Fruit fly (Drosophila melanogaster) whole organism, embryonic: ENCODE data around the gene Hexo2.

Experiments used
- Ada2b ChIP-seq: fragments of 200-800 bp; sonication (Bioruptor generic); IDR thresholded peaks from 2 replicates; pipeline ENCODE4 v1.3.6; 2022; ENCODE audit warnings: missing biosample characterization, missing genetic modification characterization
- Aef1 ChIP-seq: fragments of 200-800 bp; sonication (Bioruptor generic); IDR thresholded peaks from 3 replicates; pipeline ENCODE4 v1.3.6; 2022; ENCODE audit warnings: missing biosample characterization, missing genetic modification characterization
- Antp ChIP-seq: fragments of 200-800 bp; sonication (Bioruptor generic); optimal IDR thresholded peaks from 3 replicates; lab custom pipeline; 2016; ENCODE audit warnings: missing biosample characterization, missing genetic modification characterization
- BEAF-32 ChIP-seq: fragments of 200-800 bp; sonication (Bioruptor generic); optimal IDR thresholded peaks from 3 replicates; lab custom pipeline; 2017; ENCODE audit warnings: missing biosample characterization, missing genetic modification characterization, mild to moderate bottlenecking, moderate library complexity, missing genetic modification reagents
- CG11085 ChIP-seq: fragments of 200-800 bp; sonication (Bioruptor generic); IDR thresholded peaks from 2 replicates; pipeline ENCODE4 v1.3.6; 2022; ENCODE audit warnings: missing biosample characterization, missing genetic modification characterization
- CG1233 ChIP-seq: fragments of 200-800 bp; sonication (Bioruptor generic); optimal IDR thresholded peaks from 4 replicates; lab custom pipeline; 2018; ENCODE audit warnings: missing biosample characterization, mild to moderate bottlenecking, missing genetic modification characterization
- CG12391 ChIP-seq: fragments of 200-800 bp; sonication (Bioruptor generic); optimal IDR thresholded peaks from 3 replicates; lab custom pipeline; 2018; ENCODE audit warnings: missing biosample characterization, mild to moderate bottlenecking, missing genetic modification characterization, moderate library complexity
- CG15696 ChIP-seq: fragments of 200-800 bp; sonication (Bioruptor generic); optimal IDR thresholded peaks from 2 replicates; lab custom pipeline; 2019; ENCODE audit warnings: missing biosample characterization, mild to moderate bottlenecking, missing genetic modification characterization, moderate library complexity
- CG17361 ChIP-seq: fragments of 200-800 bp; sonication (Bioruptor generic); IDR thresholded peaks from 3 replicates; pipeline ENCODE4 v1.3.6; 2022; ENCODE audit warnings: missing biosample characterization, missing genetic modification characterization
- CG18599 ChIP-seq: fragments of 200-800 bp; sonication (Bioruptor generic); optimal IDR thresholded peaks from 3 replicates; lab custom pipeline; 2017; ENCODE audit warnings: missing biosample characterization, missing genetic modification characterization, mild to moderate bottlenecking, moderate library complexity, missing genetic modification reagents
- CG18619 ChIP-seq: fragments of 200-800 bp; sonication (Bioruptor generic); optimal IDR thresholded peaks from 3 replicates; lab custom pipeline; 2017; ENCODE audit warnings: missing biosample characterization, mild to moderate bottlenecking, missing genetic modification characterization
- CG2678 ChIP-seq: fragments of 200-800 bp; sonication (Bioruptor generic); optimal IDR thresholded peaks from 3 replicates; lab custom pipeline; 2019; ENCODE audit warnings: missing biosample characterization, mild to moderate bottlenecking, missing genetic modification characterization, moderate library complexity
- CG3065 ChIP-seq: fragments of 200-800 bp; sonication (Bioruptor generic); optimal IDR thresholded peaks from 2 replicates; lab custom pipeline; 2016; ENCODE audit warnings: missing biosample characterization, missing genetic modification characterization
- CG31441 ChIP-seq: fragments of 200-800 bp; sonication (Bioruptor generic); IDR thresholded peaks from 2 replicates; pipeline ENCODE4 v1.3.6; 2022; ENCODE audit warnings: missing biosample characterization, missing genetic modification characterization
- CG32532 ChIP-seq: fragments of 200-800 bp; sonication (Bioruptor generic); IDR thresholded peaks from 2 replicates; pipeline ENCODE4 v1.3.6; 2022; ENCODE audit warnings: missing biosample characterization, missing genetic modification characterization
- CG6254 ChIP-seq: fragments of 200-800 bp; sonication (Bioruptor generic); optimal IDR thresholded peaks from 3 replicates; lab custom pipeline; 2017; ENCODE audit warnings: mild to moderate bottlenecking, missing biosample characterization, missing genetic modification reagents, missing genetic modification characterization
- CG6813 ChIP-seq: fragments of 200-800 bp; sonication (Bioruptor generic); optimal IDR thresholded peaks from 2 replicates; lab custom pipeline; 2017; ENCODE audit warnings: missing biosample characterization, missing genetic modification characterization, mild to moderate bottlenecking, moderate library complexity, missing genetic modification reagents
- CG7963 ChIP-seq: fragments of 200-800 bp; sonication (Bioruptor generic); IDR thresholded peaks from 3 replicates; pipeline ENCODE4 v1.3.6; 2022; ENCODE audit warnings: missing biosample characterization, missing genetic modification characterization; ENCODE audit not compliant: partially characterized antibody
- CG9437 ChIP-seq: fragments of 200-800 bp; sonication (Bioruptor generic); optimal IDR thresholded peaks from 2 replicates; lab custom pipeline; 2018; ENCODE audit warnings: missing biosample characterization, mild to moderate bottlenecking, missing genetic modification characterization
- Dbx ChIP-seq: fragments of 200-800 bp; sonication (Bioruptor generic); IDR thresholded peaks from 3 replicates; pipeline ENCODE4 v1.3.6; 2022; ENCODE audit warnings: missing biosample characterization, missing genetic modification characterization
- Fer1 ChIP-seq: fragments of 200-800 bp; sonication (Bioruptor generic); optimal IDR thresholded peaks from 2 replicates; lab custom pipeline; 2017; ENCODE audit warnings: missing biosample characterization, mild to moderate bottlenecking, missing genetic modification characterization
- HHEX ChIP-seq: fragments of 200-800 bp; sonication (Bioruptor generic); optimal IDR thresholded peaks from 3 replicates; lab custom pipeline; 2017; ENCODE audit warnings: missing biosample characterization, mild to moderate bottlenecking, missing genetic modification characterization, missing genetic modification reagents
- HmgZ ChIP-seq: fragments of 200-800 bp; sonication (Bioruptor generic); optimal IDR thresholded peaks from 2 replicates; lab custom pipeline; 2018; ENCODE audit warnings: missing biosample characterization, mild to moderate bottlenecking, missing genetic modification characterization
- Meics ChIP-seq: fragments of 200-800 bp; sonication (Bioruptor generic); optimal IDR thresholded peaks from 2 replicates; lab custom pipeline; 2017; ENCODE audit warnings: missing biosample characterization, mild to moderate bottlenecking, missing genetic modification characterization
- Ptx1 ChIP-seq: fragments of 200-800 bp; sonication (Bioruptor generic); IDR thresholded peaks from 2 replicates; pipeline ENCODE4 v1.3.6; 2022; ENCODE audit warnings: missing biosample characterization, missing genetic modification characterization
- Sox100B ChIP-seq: fragments of 200-800 bp; sonication (Bioruptor generic); optimal IDR thresholded peaks from 3 replicates; lab custom pipeline; 2018; ENCODE audit warnings: missing biosample characterization, mild to moderate bottlenecking, missing genetic modification characterization
- ac ChIP-seq: fragments of 200-800 bp; sonication (Bioruptor generic); optimal IDR thresholded peaks from 3 replicates; lab custom pipeline; 2017; ENCODE audit warnings: missing biosample characterization, mild to moderate bottlenecking, missing genetic modification characterization
- chinmo ChIP-seq: fragments of 200-800 bp; sonication (Bioruptor generic); IDR thresholded peaks from 4 replicates; pipeline ENCODE4 v1.3.6; 2022; ENCODE audit warnings: missing biosample characterization, missing genetic modification characterization; ENCODE audit not compliant: partially characterized antibody
- chm ChIP-seq: fragments of 200-800 bp; sonication (Bioruptor generic); IDR thresholded peaks from 2 replicates; pipeline ENCODE4 v1.3.6; 2022; ENCODE audit warnings: missing biosample characterization, missing genetic modification characterization
- corto ChIP-seq: fragments of 200-800 bp; sonication (Bioruptor generic); optimal IDR thresholded peaks from 2 replicates; lab custom pipeline; 2016; ENCODE audit warnings: missing biosample characterization, mild to moderate bottlenecking, missing genetic modification characterization, moderate library complexity
- crp ChIP-seq, 2 experiments: fragments of 200-800 bp; sonication (Bioruptor generic); optimal IDR thresholded peaks; 2 replicates in 1 of 2; 3 replicates in 1 of 2; lab custom pipeline; 2017; ENCODE audit warnings: missing biosample characterization in 2 of 2, missing genetic modification characterization in 2 of 2, mild to moderate bottlenecking in 1 of 2, moderate library complexity in 1 of 2
- dmrt11E ChIP-seq: fragments of 200-800 bp; sonication (Bioruptor generic); optimal IDR thresholded peaks from 3 replicates; lab custom pipeline; 2018; ENCODE audit warnings: missing biosample characterization, mild to moderate bottlenecking, missing genetic modification characterization, moderate library complexity
- fd64A ChIP-seq: fragments of 200-800 bp; sonication (Bioruptor generic); optimal IDR thresholded peaks from 3 replicates; lab custom pipeline; 2018; ENCODE audit warnings: missing biosample characterization, mild to moderate bottlenecking, missing genetic modification characterization
- gce ChIP-seq: fragments of 200-800 bp; sonication (Bioruptor generic); IDR thresholded peaks from 3 replicates; pipeline ENCODE4 v1.3.6; 2022; ENCODE audit warnings: missing biosample characterization, missing genetic modification characterization
- her ChIP-seq: fragments of 200-800 bp; sonication (Bioruptor generic); optimal IDR thresholded peaks from 2 replicates; lab custom pipeline; 2016; ENCODE audit warnings: missing biosample characterization, missing genetic modification characterization
- hkb ChIP-seq, 2 experiments: fragments of 200-800 bp in 1 of 2; fragments of >200 bp in 1 of 2; sonication (Bioruptor generic) in 1 of 2; IDR thresholded peaks in 1 of 2; optimal IDR thresholded peaks in 1 of 2; 2 replicates each; pipeline versions ENCODE4 v1.3.6 to Lab custom; 2017 to 2022; ENCODE audit warnings: missing biosample characterization in 1 of 2, missing genetic modification characterization in 1 of 2
- hth ChIP-seq: fragments of >200 bp; optimal IDR thresholded peaks from 2 replicates; lab custom pipeline; 2017; ENCODE audit warnings: inconsistent platforms
- jing ChIP-seq: fragments of 200-800 bp; sonication (Bioruptor generic); optimal IDR thresholded peaks from 2 replicates; lab custom pipeline; 2018; ENCODE audit warnings: missing biosample characterization, mild to moderate bottlenecking, missing genetic modification characterization
- mam ChIP-seq: fragments of 200-800 bp; sonication (Bioruptor generic); optimal IDR thresholded peaks from 3 replicates; lab custom pipeline; 2016; ENCODE audit warnings: missing biosample characterization, missing genetic modification characterization
- onecut ChIP-seq: fragments of 200-800 bp; sonication (Bioruptor generic); IDR thresholded peaks from 2 replicates; pipeline ENCODE4 v1.3.6; 2022; ENCODE audit warnings: missing biosample characterization, missing genetic modification characterization
- phol ChIP-seq: fragments of 200-800 bp; sonication (Bioruptor generic); optimal IDR thresholded peaks from 3 replicates; lab custom pipeline; 2018; ENCODE audit warnings: missing biosample characterization, mild to moderate bottlenecking, missing genetic modification characterization, moderate library complexity
- rib ChIP-seq: fragments of 200-800 bp; sonication (Bioruptor generic); IDR thresholded peaks from 2 replicates; pipeline ENCODE4 v1.3.6; 2022; ENCODE audit warnings: missing biosample characterization, missing genetic modification characterization
- row ChIP-seq: fragments of 200-800 bp; sonication (Bioruptor generic); IDR thresholded peaks from 3 replicates; pipeline ENCODE4 v1.3.6; 2022; ENCODE audit warnings: missing biosample characterization, missing genetic modification characterization
- run ChIP-seq: fragments of 200-800 bp; sonication (Bioruptor generic); optimal IDR thresholded peaks from 3 replicates; lab custom pipeline; 2018; ENCODE audit warnings: missing biosample characterization, mild to moderate bottlenecking, missing genetic modification characterization
- sens ChIP-seq: fragments of 200-800 bp; sonication (Bioruptor generic); peaks from one replicate; lab custom pipeline; 2016; ENCODE audit warnings: missing biosample characterization, missing genetic modification characterization
- shn ChIP-seq: fragments of 200-800 bp; sonication (Bioruptor generic); optimal IDR thresholded peaks from 3 replicates; lab custom pipeline; 2016; ENCODE audit warnings: missing biosample characterization, missing genetic modification characterization
- sim ChIP-seq: fragments of 200-800 bp; sonication (Bioruptor generic); IDR thresholded peaks from 2 replicates; pipeline ENCODE4 v1.3.6; 2022; ENCODE audit warnings: missing biosample characterization, missing genetic modification characterization
- tap ChIP-seq: fragments of 200-800 bp; optimal IDR thresholded peaks from 3 replicates; lab custom pipeline; 2019; ENCODE audit warnings: missing biosample characterization, mild to moderate bottlenecking, missing genetic modification characterization, moderate library complexity
- toy ChIP-seq: fragments of 200-800 bp; sonication (Bioruptor generic); IDR thresholded peaks from 2 replicates; pipeline ENCODE4 v1.3.6; 2022; ENCODE audit warnings: missing biosample characterization, missing genetic modification characterization
- tx ChIP-seq: fragments of 200-800 bp; sonication (Bioruptor generic); optimal IDR thresholded peaks from 2 replicates; lab custom pipeline; 2016; ENCODE audit warnings: missing biosample characterization, missing genetic modification characterization
- vvl ChIP-seq: fragments of 200-800 bp; sonication (Bioruptor generic); IDR thresholded peaks from 2 replicates; pipeline ENCODE4 v1.3.6; 2022; ENCODE audit warnings: missing biosample characterization, missing genetic modification characterization

The Hexo2 gene

dm6 chrX:8730306-8730705 is 20.9 kb downstream of the Hexo2 start (continued):
- no peak for TF ChIP-seq run
- no peak for TF ChIP-seq shn
- TF ChIP-seq Aef1 (GFP tag; lab: Robert Waterston, UW), result no peak
- TF ChIP-seq phol (tag; lab: Kevin White, UChicago), result peak; percentile 4
- TF ChIP-seq CG1233 (GFP tag; lab: Kevin White, UChicago), result no peak
- no peak for TF ChIP-seq vvl (GFP tag; lab: Robert Waterston, UW)
- TF ChIP-seq fd64A (GFP tag; lab: Kevin White, UChicago), result no peak
- TF ChIP-seq rib (GFP tag; lab: Robert Waterston, UW), result no peak
- TF ChIP-seq CG12391 (tag; lab: Kevin White, UChicago), result peak; percentile 15
- peak; percentile 9 for TF ChIP-seq Antp (GFP tag; lab: Kevin White, UChicago)
- peak; percentile 5 for TF ChIP-seq CG6813 (GFP tag; lab: Kevin White, UChicago)
- TF ChIP-seq HmgZ (tag; lab: Kevin White, UChicago), result no peak
- TF ChIP-seq sens (GFP tag; lab: Kevin White, UChicago), result peak; percentile 68
- TF ChIP-seq hkb (optimal IDR thresholded peaks at IDR 0.05; lab: Kevin White, UChicago), result no peak
- TF ChIP-seq hkb (GFP tag; IDR thresholded peaks at IDR 0.05; lab: Robert Waterston, UW), result peak; percentile 26; the same call in 1 of the 2 replicates
- peak; percentile 52 for TF ChIP-seq CG2678
- peak; percentile 17 for TF ChIP-seq Meics (GFP tag; lab: Kevin White, UChicago)
- no peak for TF ChIP-seq tap (tag; lab: Kevin White, UChicago)
- peak; percentile 24 for TF ChIP-seq dmrt11E (tag; lab: Kevin White, UChicago)
- TF ChIP-seq CG3065 (GFP tag; lab: Kevin White, UChicago), result no peak
- no peak for TF ChIP-seq CG7963 (GFP tag; lab: Robert Waterston, UW)
- no peak for TF ChIP-seq CG17361 (GFP tag; lab: Robert Waterston, UW)
- 0 out of 3 replicates have a peak, but pooled peaks have one; percentile 23 for TF ChIP-seq Dbx (GFP tag; lab: Robert Waterston, UW)
- TF ChIP-seq row, result peak; percentile 60
- TF ChIP-seq jing, result no peak
- TF ChIP-seq Ptx1 (GFP tag; lab: Robert Waterston, UW), result peak; percentile 31; the same call in 1 of the 2 replicates
- peak; percentile 14 for TF ChIP-seq CG15696 (tag; lab: Kevin White, UChicago)
- TF ChIP-seq CG9437 (GFP tag; lab: Kevin White, UChicago), result no peak
- TF ChIP-seq Ada2b (GFP tag; lab: Robert Waterston, UW), result peak; percentile 12; the same call in 1 of the 2 replicates
- TF ChIP-seq hth, result no peak
- no peak for TF ChIP-seq CG11085 (GFP tag; lab: Robert Waterston, UW)
- TF ChIP-seq chm (GFP tag; lab: Robert Waterston, UW), result no peak
- no peak for TF ChIP-seq gce (GFP tag; lab: Robert Waterston, UW)
- peak; percentile 33 for TF ChIP-seq Fer1 (GFP tag; lab: Kevin White, UChicago)
- TF ChIP-seq mam (GFP tag; lab: Kevin White, UChicago), result peak; percentile 23
- no peak for TF ChIP-seq HHEX
- no peak for TF ChIP-seq CG31441
- no peak for TF ChIP-seq BEAF-32 (GFP tag; lab: Kevin White, UChicago)
- no peak for TF ChIP-seq sim (GFP tag; lab: Robert Waterston, UW)
- no peak for TF ChIP-seq crp (GFP tag; optimal IDR thresholded peaks at IDR 0.05; lab: Kevin White, UChicago)
- TF ChIP-seq corto (GFP tag; lab: Kevin White, UChicago), result no peak
- peak; percentile 63 for TF ChIP-seq CG18599
- no peak for TF ChIP-seq her (GFP tag; lab: Kevin White, UChicago)
- TF ChIP-seq CG6254 (GFP tag; lab: Kevin White, UChicago), result no peak
- TF ChIP-seq tx (GFP tag; lab: Kevin White, UChicago), result no peak
- no peak for TF ChIP-seq CG18619 (GFP tag; lab: Kevin White, UChicago)
- TF ChIP-seq chinmo (GFP tag; lab: Robert Waterston, UW), result no peak
- TF ChIP-seq CG32532 (GFP tag; lab: Robert Waterston, UW), result peak; percentile 6; the same call in 1 of the 2 replicates
- TF ChIP-seq onecut (GFP tag; lab: Robert Waterston, UW), result no peak
- TF ChIP-seq Sox100B, result no peak
- no peak for TF ChIP-seq ac (GFP tag; lab: Kevin White, UChicago)
- TF ChIP-seq toy (GFP tag; lab: Robert Waterston, UW), result no peak
